Worm (Caenorhabditis elegans): ENCODE measurements around the gene JC8.4.

- no peak for TF ChIP-seq W03F9.2 (tag; optimal IDR thresholded peaks at IDR 0.05)
- TF ChIP-seq him-1 (tag; optimal IDR thresholded peaks at IDR 0.05), result no peak
- no peak for TF ChIP-seq dao-5 (tag; optimal IDR thresholded peaks at IDR 0.05)
Observed at ce11 chrIV:13209566-13209965, 33.9 kb upstream of the JC8.4 start, which contains the start of gene C48D1.9.

Data from whole organism, L4/young adult.